Worm (Caenorhabditis elegans): ENCODE data around the gene F35G2.5.

Gene F35G2.5

ce11 chrIV:12236011-12236410 is 16.6 kb downstream of the F35G2.5 start, which contains the start of gene sre-16:
sre-16 (minus strand) TSS chrIV:12236111.
- no peak for TF ChIP-seq unc-62 (GFP tag; optimal IDR thresholded peaks at IDR 0.05)

ce11 chrIV:12238851-12239250 is 19.4 kb downstream of the F35G2.5 start, which contains the start of gene sre-19:
sre-19 (minus strand) TSS chrIV:12238951.
- no peak for TF ChIP-seq nhr-237 (tag; optimal IDR thresholded peaks at IDR 0.05)
- no peak for TF ChIP-seq sptf-1 (tag; optimal IDR thresholded peaks at IDR 0.05)
- TF ChIP-seq nhr-12 (tag; optimal IDR thresholded peaks at IDR 0.05) = no peak
- TF ChIP-seq bed-3 (GFP tag; optimal IDR thresholded peaks at IDR 0.05) = no peak
- TF ChIP-seq lin-13 (tag; optimal IDR thresholded peaks at IDR 0.05) = no peak
- TF ChIP-seq ztf-11 (tag; optimal IDR thresholded peaks at IDR 0.05) = no peak
- no peak for TF ChIP-seq drap-1 (GFP tag; optimal IDR thresholded peaks at IDR 0.05)
- no peak for TF ChIP-seq mep-1 (tag; optimal IDR thresholded peaks at IDR 0.05)

- TF ChIP-seq cnd-1 (tag; optimal IDR thresholded peaks at IDR 0.05) (no peak), tbx-8 (GFP tag; optimal IDR thresholded peaks at IDR 0.05) (no peak), nhr-2 (tag; optimal IDR thresholded peaks at IDR 0.05) (no peak), mls-2 (tag; optimal IDR thresholded peaks at IDR 0.05) (no peak), elt-3 (tag; optimal IDR thresholded peaks at IDR 0.05) (no peak), unc-39 (tag; optimal IDR thresholded peaks at IDR 0.05) (no peak), lsy-2 (tag; optimal IDR thresholded peaks at IDR 0.05) (no peak), ceh-43 (GFP tag; optimal IDR thresholded peaks at IDR 0.05) (no peak), ceh-83 (GFP tag; optimal IDR thresholded peaks at IDR 0.05) (no peak), M03D4.4 (tag; optimal IDR thresholded peaks at IDR 0.05) (no peak), sptf-1 (tag; optimal IDR thresholded peaks at IDR 0.05) (no peak), zip-8 (tag; optimal IDR thresholded peaks at IDR 0.05) (no peak), ham-2 (GFP tag; optimal IDR thresholded peaks at IDR 0.05) (no peak), blmp-1 (tag; optimal IDR thresholded peaks at IDR 0.05) (no peak), lin-32 (GFP tag; optimal IDR thresholded peaks at IDR 0.05) (no peak)
Observed at ce11 chrIV:12244706-12245105, 25.3 kb downstream of the F35G2.5 start, which contains the start of gene sre-15. sre-15 (minus strand) TSS chrIV:12244806.

- TF ChIP-seq mab-5 (tag; optimal IDR thresholded peaks at IDR 0.05) (no peak), pha-4 (tag; optimal IDR thresholded peaks at IDR 0.05) (no peak), ztf-11 (tag; optimal IDR thresholded peaks at IDR 0.05) (no peak)
Observed at ce11 chrIV:12252579-12252978, 33.2 kb downstream of the F35G2.5 start, which contains the start of gene dnj-26. dnj-26 (minus strand) TSS chrIV:12252679.

ce11 chrIV:12259161-12259870 is 39.9 kb downstream of the F35G2.5 start, which contains the start of gene Y39C12A.9:
Y39C12A.9 (minus strand) TSS chrIV:12259211.
- TF ChIP-seq ceh-83 (GFP tag; optimal IDR thresholded peaks at IDR 0.05) (no peak), nhr-2 (tag; optimal IDR thresholded peaks at IDR 0.05) (no peak), unc-62 (GFP tag; optimal IDR thresholded peaks at IDR 0.05) (no peak), unc-120 (tag; optimal IDR thresholded peaks at IDR 0.05; ENCODE audit: poor library complexity, severe bottlenecking) (peak; percentile 16), mls-2 (tag; optimal IDR thresholded peaks at IDR 0.05) (no peak), tbx-8 (GFP tag; optimal IDR thresholded peaks at IDR 0.05) (no peak), ztf-11 (tag; optimal IDR thresholded peaks at IDR 0.05) (no peak), ces-1 (GFP tag; optimal IDR thresholded peaks at IDR 0.05) (peak; percentile 31), sptf-1 (tag; optimal IDR thresholded peaks at IDR 0.05) (no peak), elt-1 (tag; optimal IDR thresholded peaks at IDR 0.05; ENCODE audit: borderline replicate concordance, insufficient read depth) (no peak)

- TF ChIP-seq pha-4 (tag; optimal IDR thresholded peaks at IDR 0.05) (no peak), elt-1 (tag; optimal IDR thresholded peaks at IDR 0.05; ENCODE audit: borderline replicate concordance, insufficient read depth) (no peak), nhr-2 (tag; optimal IDR thresholded peaks at IDR 0.05) (no peak), ceh-43 (GFP tag; optimal IDR thresholded peaks at IDR 0.05) (no peak), ztf-11 (tag; optimal IDR thresholded peaks at IDR 0.05) (no peak), blmp-1 (tag; optimal IDR thresholded peaks at IDR 0.05) (no peak), lin-32 (GFP tag; optimal IDR thresholded peaks at IDR 0.05) (no peak), lsy-2 (tag; optimal IDR thresholded peaks at IDR 0.05) (no peak), cnd-1 (tag; optimal IDR thresholded peaks at IDR 0.05) (no peak), unc-120 (tag; optimal IDR thresholded peaks at IDR 0.05; ENCODE audit: poor library complexity, severe bottlenecking) (no peak), mls-2 (tag; optimal IDR thresholded peaks at IDR 0.05) (no peak), nhr-76 (tag; optimal IDR thresholded peaks at IDR 0.05) (no peak), sem-2 (GFP tag; optimal IDR thresholded peaks at IDR 0.05) (no peak), flh-1 (GFP tag; optimal IDR thresholded peaks at IDR 0.05) (no peak), nhr-28 (tag; optimal IDR thresholded peaks at IDR 0.05) (no peak), ces-1 (GFP tag; optimal IDR thresholded peaks at IDR 0.05) (no peak), ceh-39 (tag; optimal IDR thresholded peaks at IDR 0.05) (no peak), nhr-12 (tag; optimal IDR thresholded peaks at IDR 0.05) (no peak), zip-8 (tag; optimal IDR thresholded peaks at IDR 0.05) (no peak)
Observed at ce11 chrIV:12261353-12261752, 41.9 kb downstream of the F35G2.5 start, which contains the start of gene sre-14. sre-14 (minus strand) TSS chrIV:12261453.

Measured in whole organism, mixed stage, embryonic.